Fruit fly (Drosophila melanogaster) whole organism, pupa: ENCODE measurements around the gene CG31103.

Experiments used
- CG10348 ChIP-seq: fragments of 200-800 bp; sonication (Bioruptor generic); IDR thresholded peaks from 2 replicates; pipeline ENCODE4 v1.3.6; 2022; ENCODE audit warnings: missing biosample characterization, missing genetic modification characterization
- CG12605 ChIP-seq: fragments of 200-800 bp; sonication (Bioruptor generic); IDR thresholded peaks from 2 replicates; pipeline ENCODE4 v1.3.6; 2022; ENCODE audit warnings: missing biosample characterization, missing genetic modification characterization
- CG13204 ChIP-seq: fragments of 200-800 bp; sonication (Bioruptor generic); optimal IDR thresholded peaks from 2 replicates; lab custom pipeline; 2018; ENCODE audit warnings: missing biosample characterization, mild to moderate bottlenecking, missing genetic modification characterization, moderate library complexity
- CG14655 ChIP-seq: fragments of 200-800 bp; sonication (Bioruptor generic); optimal IDR thresholded peaks from 3 replicates; lab custom pipeline; 2017; ENCODE audit warnings: mild to moderate bottlenecking, missing biosample characterization, missing genetic modification reagents, missing genetic modification characterization
- CG15710 ChIP-seq: fragments of 200-800 bp; sonication (Bioruptor generic); optimal IDR thresholded peaks from 2 replicates; lab custom pipeline; 2018; ENCODE audit warnings: missing biosample characterization, mild to moderate bottlenecking, missing genetic modification characterization, moderate library complexity
- CG17806 ChIP-seq: fragments of 200-800 bp; sonication (Bioruptor generic); optimal IDR thresholded peaks from 2 replicates; lab custom pipeline; 2018; ENCODE audit warnings: missing biosample characterization, mild to moderate bottlenecking, missing genetic modification characterization, moderate library complexity
- CG32121 ChIP-seq: fragments of 200-800 bp; sonication (Bioruptor generic); IDR thresholded peaks from 2 replicates; pipeline ENCODE4 v1.3.6; 2022; ENCODE audit warnings: missing biosample characterization, missing genetic modification characterization
- CG34367 ChIP-seq: fragments of 200-800 bp; sonication (Bioruptor generic); optimal IDR thresholded peaks from 2 replicates; lab custom pipeline; 2018; ENCODE audit warnings: missing biosample characterization, mild to moderate bottlenecking, missing genetic modification characterization
- CG4496 ChIP-seq: fragments of 200-800 bp; sonication (Bioruptor generic); IDR thresholded peaks from 3 replicates; pipeline ENCODE4 v1.3.6; 2022; ENCODE audit warnings: missing biosample characterization, missing genetic modification characterization
- CG8159 ChIP-seq: fragments of 200-800 bp; sonication (Bioruptor generic); optimal IDR thresholded peaks from 3 replicates; lab custom pipeline; 2018; ENCODE audit warnings: missing biosample characterization, mild to moderate bottlenecking, missing genetic modification characterization, moderate library complexity
- CG8301 ChIP-seq: fragments of 200-800 bp; sonication (Bioruptor generic); optimal IDR thresholded peaks from 2 replicates; lab custom pipeline; 2018; ENCODE audit warnings: missing biosample characterization, mild to moderate bottlenecking, missing genetic modification characterization
- CG9948 ChIP-seq: fragments of 200-800 bp; sonication (Bioruptor generic); optimal IDR thresholded peaks from 2 replicates; lab custom pipeline; 2018; ENCODE audit warnings: missing biosample characterization, mild to moderate bottlenecking, missing genetic modification characterization, moderate library complexity
- D1 ChIP-seq: fragments of 200-800 bp; sonication (Bioruptor generic); optimal IDR thresholded peaks from 2 replicates; lab custom pipeline; 2018; ENCODE audit warnings: missing biosample characterization, mild to moderate bottlenecking, missing genetic modification characterization, moderate library complexity
- EcR ChIP-seq: fragments of 200-800 bp; sonication (Bioruptor generic); optimal IDR thresholded peaks from 3 replicates; lab custom pipeline; 2019; ENCODE audit warnings: missing biosample characterization, missing genetic modification characterization, mild to moderate bottlenecking, moderate library complexity, missing genetic modification reagents
- Ets98B ChIP-seq: fragments of 200-800 bp; sonication (Bioruptor generic); IDR thresholded peaks from 2 replicates; pipeline ENCODE4 v1.3.6; 2022; ENCODE audit warnings: missing biosample characterization, missing genetic modification characterization
- Pif1A ChIP-seq: fragments of 200-800 bp; sonication (Bioruptor generic); optimal IDR thresholded peaks from 3 replicates; lab custom pipeline; 2016; ENCODE audit warnings: missing biosample characterization, missing genetic modification characterization
- Pif1B ChIP-seq: fragments of 200-800 bp; sonication (Bioruptor generic); optimal IDR thresholded peaks from 3 replicates; lab custom pipeline; 2016; ENCODE audit warnings: missing biosample characterization, missing genetic modification characterization
- Snoo ChIP-seq: fragments of 200-800 bp; sonication (Bioruptor generic); optimal IDR thresholded peaks from 3 replicates; lab custom pipeline; 2017; ENCODE audit warnings: missing biosample characterization, mild to moderate bottlenecking, missing genetic modification characterization, inconsistent platforms
- fd96Ca ChIP-seq: fragments of 200-800 bp; sonication (Bioruptor generic); IDR thresholded peaks from 3 replicates; pipeline ENCODE4 v1.3.6; 2022; ENCODE audit warnings: missing biosample characterization, missing genetic modification characterization
- gl ChIP-seq: fragments of 200-800 bp; sonication (Bioruptor generic); optimal IDR thresholded peaks from 2 replicates; lab custom pipeline; 2018; ENCODE audit warnings: missing biosample characterization, mild to moderate bottlenecking, missing genetic modification characterization
- rn ChIP-seq: fragments of 200-800 bp; sonication (Bioruptor generic); IDR thresholded peaks from 2 replicates; pipeline ENCODE4 v1.3.6; 2022; ENCODE audit warnings: missing biosample characterization, missing genetic modification characterization

Gene CG31103

dm6 chr3R:25215997-25216396 is 3.1 kb upstream of the CG31103 start, which contains the start of gene CG31106:
TSS of gene CG31106 (plus strand) at chr3R:25216297.
- TF ChIP-seq CG12605 (GFP tag; lab: Robert Waterston, UW) (no peak), rn (GFP tag; lab: Robert Waterston, UW) (no peak), CG17806 (no peak), D1 (tag; lab: Kevin White, UChicago) (no peak), Ets98B (GFP tag; lab: Robert Waterston, UW) (no peak), CG4496 (GFP tag; lab: Robert Waterston, UW) (no peak), CG14655 (GFP tag; lab: Kevin White, UChicago) (no peak), CG8301 (tag; lab: Kevin White, UChicago) (no peak), Pif1B (GFP tag; lab: Kevin White, UChicago) (no peak), EcR (no peak), gl (tag; lab: Kevin White, UChicago) (no peak), CG8159 (no peak), CG15710 (no peak), CG13204 (GFP tag; lab: Kevin White, UChicago) (no peak), CG32121 (GFP tag; lab: Robert Waterston, UW) (no peak), CG10348 (GFP tag; lab: Robert Waterston, UW) (no peak), Snoo (tag; lab: Kevin White, UChicago) (no peak), CG9948 (tag; lab: Kevin White, UChicago) (no peak), CG34367 (tag; lab: Kevin White, UChicago) (no peak), Pif1A (GFP tag; lab: Kevin White, UChicago) (no peak)
- TF ChIP-seq, all 21 proteins: peak for 0

dm6 chr3R:25221203-25221807 is 2.2 kb downstream of the CG31103 start, which contains the start of gene Alg9:
TSS of gene Alg9 (plus strand) at chr3R:25221589.
- no peak for TF ChIP-seq CG14655 (GFP tag; lab: Kevin White, UChicago)
- TF ChIP-seq CG32121 (GFP tag; lab: Robert Waterston, UW), result no peak
- TF ChIP-seq Ets98B (GFP tag; lab: Robert Waterston, UW), result no peak
- no peak for TF ChIP-seq EcR
- TF ChIP-seq fd96Ca (GFP tag; lab: Robert Waterston, UW), result no peak

DNA sequence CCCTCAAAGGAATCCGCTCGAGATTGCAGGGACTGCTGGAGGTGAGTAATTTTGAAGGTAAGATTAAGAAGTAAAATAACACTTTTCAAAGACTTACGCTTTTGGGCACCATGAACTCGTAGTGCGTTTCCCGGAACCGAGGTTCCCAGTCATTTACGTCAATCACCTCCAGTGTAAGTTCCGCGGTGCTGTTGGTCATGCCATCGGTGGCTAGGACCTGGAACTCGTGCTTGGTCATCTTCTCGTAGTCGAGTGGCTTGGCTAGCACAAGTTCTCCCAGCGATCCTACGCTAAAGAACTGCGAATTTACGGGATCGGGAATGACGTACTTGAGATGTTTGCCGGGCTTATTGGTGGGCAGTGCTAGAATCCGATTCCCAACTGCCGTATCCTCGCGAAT is 6.4 kb downstream of the CG31103 start:
- TF ChIP-seq CG32121 (GFP tag; lab: Robert Waterston, UW) (no peak), CG9948 (tag; lab: Kevin White, UChicago) (no peak), CG12605 (GFP tag; lab: Robert Waterston, UW) (no peak), rn (GFP tag; lab: Robert Waterston, UW) (no peak), gl (tag; lab: Kevin White, UChicago) (no peak), CG4496 (GFP tag; lab: Robert Waterston, UW) (no peak), Pif1B (GFP tag; lab: Kevin White, UChicago) (no peak), CG8301 (tag; lab: Kevin White, UChicago) (no peak), D1 (tag; lab: Kevin White, UChicago) (no peak), Pif1A (GFP tag; lab: Kevin White, UChicago) (no peak), CG17806 (no peak), Snoo (tag; lab: Kevin White, UChicago) (no peak), EcR (no peak), Ets98B (GFP tag; lab: Robert Waterston, UW) (no peak), CG14655 (GFP tag; lab: Kevin White, UChicago) (no peak), CG34367 (tag; lab: Kevin White, UChicago) (no peak), CG8159 (no peak), CG15710 (no peak)
- TF ChIP-seq, all 21 proteins: peak for 0

- peak; percentile 92 for TF ChIP-seq CG8159
- TF ChIP-seq CG13204 (GFP tag; lab: Kevin White, UChicago), result peak; percentile 67
- TF ChIP-seq CG17806, result peak; percentile 84
- TF ChIP-seq Pif1B (GFP tag; lab: Kevin White, UChicago), result peak; percentile 90
- TF ChIP-seq rn (GFP tag; lab: Robert Waterston, UW), result peak; percentile 54
- TF ChIP-seq gl (tag; lab: Kevin White, UChicago), result peak; percentile 68
- TF ChIP-seq CG32121 (GFP tag; lab: Robert Waterston, UW), result peak; percentile 71; the same call in 1 of the 2 replicates
- TF ChIP-seq CG14655 (GFP tag; lab: Kevin White, UChicago), result peak; percentile 97
- TF ChIP-seq Pif1A (GFP tag; lab: Kevin White, UChicago), result peak; percentile 93
- peak; percentile 92 for TF ChIP-seq Snoo (tag; lab: Kevin White, UChicago)
- TF ChIP-seq EcR, result no peak
- TF ChIP-seq CG10348 (GFP tag; lab: Robert Waterston, UW), result 0 out of 2 replicates have a peak, but pooled peaks have one; percentile 7
- TF ChIP-seq CG15710, result peak; percentile 91
- TF ChIP-seq CG9948 (tag; lab: Kevin White, UChicago), result peak; percentile 92
- TF ChIP-seq Ets98B (GFP tag; lab: Robert Waterston, UW), result peak; percentile 64
- peak; percentile 49 for TF ChIP-seq CG12605 (GFP tag; lab: Robert Waterston, UW)
- TF ChIP-seq CG4496 (GFP tag; lab: Robert Waterston, UW), result peak; percentile 76; the same call in 2 of the 3 replicates
- TF ChIP-seq CG8301 (tag; lab: Kevin White, UChicago), result peak; percentile 94
- peak; percentile 56 for TF ChIP-seq fd96Ca (GFP tag; lab: Robert Waterston, UW)
- peak; percentile 82 for TF ChIP-seq CG34367 (tag; lab: Kevin White, UChicago)
- TF ChIP-seq D1 (tag; lab: Kevin White, UChicago), result peak; percentile 73
Measured at dm6 chr3R:25232271-25232989, 13.3 kb downstream of the CG31103 start, which contains the start of gene Cad96Cb. TSS of gene Cad96Cb (minus strand) at chr3R:25232321.

dm6 chr3R:25235362-25235761 is 16.2 kb downstream of the CG31103 start, which contains the start of gene Sil1:
TSS of gene Sil1 (minus strand) at chr3R:25235529.
- TF ChIP-seq CG8159 (no peak), CG8301 (tag; lab: Kevin White, UChicago) (no peak), CG34367 (tag; lab: Kevin White, UChicago) (no peak), CG12605 (GFP tag; lab: Robert Waterston, UW) (no peak), CG4496 (GFP tag; lab: Robert Waterston, UW) (no peak), CG13204 (GFP tag; lab: Kevin White, UChicago) (no peak), gl (tag; lab: Kevin White, UChicago) (no peak), fd96Ca (GFP tag; lab: Robert Waterston, UW) (no peak), CG32121 (GFP tag; lab: Robert Waterston, UW) (no peak), Snoo (tag; lab: Kevin White, UChicago) (no peak), rn (GFP tag; lab: Robert Waterston, UW) (no peak), Pif1A (GFP tag; lab: Kevin White, UChicago) (no peak)
